Worm (Caenorhabditis elegans) whole organism, late embryonic: ENCODE measurements around the gene ddl-2.
A peak's percentile ranks its signal among the peaks of the same experiment; 100 is the strongest.

Experiments used
- C38D4.7 ChIP-seq: fragments of 200-800 bp; sonication (Bioruptor generic); optimal IDR thresholded peaks from 2 replicates; lab custom pipeline; 2018; ENCODE audit warnings: mild to moderate bottlenecking, missing genetic modification characterization, moderate library complexity, missing compliant biosample characterization
- F13H6.1 ChIP-seq: sonication (generic microtip); optimal IDR thresholded peaks from 2 replicates; lab custom pipeline; 2016; ENCODE audit warnings: missing genetic modification characterization, missing compliant biosample characterization
- K09A11.1 ChIP-seq: sonication (generic microtip); optimal IDR thresholded peaks from 2 replicates; lab custom pipeline; 2017; ENCODE audit warnings: antibody characterized with exemption, mild to moderate bottlenecking, missing genetic modification characterization, missing compliant biosample characterization; ENCODE audit not compliant: insufficient read depth
- T23F11.4 ChIP-seq: fragments of 200-800 bp; sonication (Bioruptor generic); optimal IDR thresholded peaks from 2 replicates; lab custom pipeline; 2018; ENCODE audit warnings: mild to moderate bottlenecking, missing genetic modification characterization, missing compliant biosample characterization
- ama-1 ChIP-seq: fragments of 150-350 bp; optimal IDR thresholded peaks from 2 replicates; lab custom pipeline; 2014
- ceh-14 ChIP-seq: sonication (generic microtip); optimal IDR thresholded peaks from 2 replicates; lab custom pipeline; 2016; ENCODE audit warnings: missing genotype, missing genetic modification characterization, missing compliant biosample characterization
- ceh-18 ChIP-seq: sonication (generic microtip); optimal IDR thresholded peaks from 2 replicates; lab custom pipeline; 2016; ENCODE audit warnings: missing genetic modification characterization, missing compliant biosample characterization
- ceh-22 ChIP-seq: sonication (generic microtip); optimal IDR thresholded peaks from 2 replicates; lab custom pipeline; 2017; ENCODE audit warnings: missing biosample characterization, missing genetic modification characterization
- ceh-30 ChIP-seq: fragments of 150-350 bp; optimal IDR thresholded peaks from 2 replicates; lab custom pipeline; 2014; ENCODE audit warnings: missing biosample characterization, missing genetic modification characterization
- ceh-31 ChIP-seq: sonication (generic microtip); optimal IDR thresholded peaks from 2 replicates; lab custom pipeline; 2016; ENCODE audit warnings: missing genetic modification characterization, missing compliant biosample characterization
- ceh-34 ChIP-seq: sonication (generic microtip); optimal IDR thresholded peaks from 2 replicates; lab custom pipeline; 2016; ENCODE audit warnings: mild to moderate bottlenecking, missing genetic modification characterization, missing compliant biosample characterization
- ceh-48 ChIP-seq: sonication (generic microtip); optimal IDR thresholded peaks from 2 replicates; lab custom pipeline; 2016; ENCODE audit warnings: missing genetic modification characterization, inconsistent platforms, missing compliant biosample characterization
- che-1 ChIP-seq: sonication (generic microtip); optimal IDR thresholded peaks from 2 replicates; lab custom pipeline; 2016; ENCODE audit warnings: mild to moderate bottlenecking, missing genetic modification characterization, missing compliant biosample characterization
- dmd-4 ChIP-seq: sonication (generic microtip); optimal IDR thresholded peaks from 2 replicates; lab custom pipeline; 2016; ENCODE audit warnings: borderline replicate concordance, missing genetic modification characterization, missing compliant biosample characterization
- dve-1 ChIP-seq: sonication (generic microtip); optimal IDR thresholded peaks from 2 replicates; lab custom pipeline; 2017; ENCODE audit warnings: antibody characterized with exemption, mild to moderate bottlenecking, missing genetic modification characterization, missing compliant biosample characterization
- elt-4 ChIP-seq: sonication (generic microtip); optimal IDR thresholded peaks from 2 replicates; lab custom pipeline; 2016; ENCODE audit warnings: missing genetic modification characterization, missing compliant biosample characterization
- fax-1 ChIP-seq: sonication (generic microtip); optimal IDR thresholded peaks from 2 replicates; lab custom pipeline; 2016; ENCODE audit warnings: missing genotype, missing genetic modification characterization, missing compliant biosample characterization
- fkh-10 ChIP-seq: fragments of 150-350 bp; optimal IDR thresholded peaks from 2 replicates; lab custom pipeline; 2014; ENCODE audit warnings: missing biosample characterization, missing genetic modification reagents, missing genetic modification characterization
- gmeb-2 ChIP-seq: sonication (generic microtip); optimal IDR thresholded peaks from 2 replicates; lab custom pipeline; 2016; ENCODE audit warnings: missing genetic modification characterization, inconsistent platforms, missing compliant biosample characterization
- hlh-30 ChIP-seq: sonication (generic microtip); optimal IDR thresholded peaks from 2 replicates; lab custom pipeline; 2017; ENCODE audit warnings: antibody characterized with exemption, missing genetic modification characterization, missing compliant biosample characterization; ENCODE audit not compliant: insufficient read depth
- hlh-8 ChIP-seq: sonication (generic microtip); optimal IDR thresholded peaks from 2 replicates; lab custom pipeline; 2016; ENCODE audit warnings: missing genotype, missing genetic modification characterization, missing compliant biosample characterization
- lim-6 ChIP-seq: sonication (generic microtip); optimal IDR thresholded peaks from 2 replicates; lab custom pipeline; 2016; ENCODE audit warnings: missing genetic modification characterization, missing compliant biosample characterization
- lin-11 ChIP-seq: fragments of 200-800 bp; sonication (Bioruptor generic); optimal IDR thresholded peaks from 2 replicates; lab custom pipeline; 2018; ENCODE audit warnings: mild to moderate bottlenecking, missing genetic modification characterization, missing compliant biosample characterization
- madf-2 ChIP-seq: sonication (generic microtip); optimal IDR thresholded peaks from 2 replicates; lab custom pipeline; 2017; ENCODE audit warnings: missing genetic modification characterization, missing compliant biosample characterization
- mec-3 ChIP-seq: sonication (generic microtip); optimal IDR thresholded peaks from 2 replicates; lab custom pipeline; 2016; ENCODE audit warnings: borderline replicate concordance, missing genetic modification characterization, missing compliant biosample characterization
- nfya-1 ChIP-seq: sonication (generic microtip); optimal IDR thresholded peaks from 2 replicates; lab custom pipeline; 2017; ENCODE audit warnings: missing genetic modification characterization, mild to moderate bottlenecking, missing compliant biosample characterization, antibody characterized with exemption, moderate library complexity
- nhr-11 ChIP-seq: fragments of 150-350 bp; optimal IDR thresholded peaks from 2 replicates; lab custom pipeline; 2014; ENCODE audit warnings: missing biosample characterization, missing genetic modification characterization
- odd-2 ChIP-seq: sonication (generic microtip); optimal IDR thresholded peaks from 2 replicates; lab custom pipeline; 2017; ENCODE audit warnings: antibody characterized with exemption, mild to moderate bottlenecking, missing genetic modification characterization, missing compliant biosample characterization
- pag-3 ChIP-seq: sonication (generic microtip); optimal IDR thresholded peaks from 2 replicates; lab custom pipeline; 2016; ENCODE audit warnings: missing compliant biosample characterization, missing genetic modification characterization, borderline replicate concordance
- pat-9 ChIP-seq: fragments of 200-800 bp; sonication (Bioruptor generic); optimal IDR thresholded peaks from 2 replicates; lab custom pipeline; 2018; ENCODE audit warnings: mild to moderate bottlenecking, missing genetic modification characterization, moderate library complexity, missing compliant biosample characterization
- pha-2 ChIP-seq: sonication (generic microtip); optimal IDR thresholded peaks from 2 replicates; lab custom pipeline; 2017; ENCODE audit warnings: mild to moderate bottlenecking, missing genetic modification characterization, missing compliant biosample characterization
- pros-1 ChIP-seq: fragments of 150-350 bp; optimal IDR thresholded peaks from 2 replicates; lab custom pipeline; 2014; ENCODE audit warnings: missing biosample characterization, missing genetic modification reagents, missing genetic modification characterization
- ref-2 ChIP-seq: sonication (generic microtip); optimal IDR thresholded peaks from 2 replicates; lab custom pipeline; 2016; ENCODE audit warnings: missing genetic modification characterization, missing compliant biosample characterization
- sdc-2 ChIP-seq: sonication (generic microtip); optimal IDR thresholded peaks from 2 replicates; lab custom pipeline; 2016; ENCODE audit warnings: missing genotype, missing genetic modification characterization, missing compliant biosample characterization
- sox-2 ChIP-seq: fragments of 200-800 bp; sonication (Bioruptor generic); IDR thresholded peaks from 2 replicates; pipeline ENCODE4 v1.3.6; 2022; ENCODE audit warnings: missing genetic modification reagents, missing genetic modification characterization, missing compliant biosample characterization
- tbx-2 ChIP-seq: sonication (generic microtip); optimal IDR thresholded peaks from 2 replicates; lab custom pipeline; 2016; ENCODE audit warnings: missing genetic modification characterization, missing compliant biosample characterization
- tbx-7 ChIP-seq: sonication (generic microtip); optimal IDR thresholded peaks from 2 replicates; lab custom pipeline; 2016; ENCODE audit warnings: missing genotype, missing genetic modification characterization, missing compliant biosample characterization
- ttx-3 ChIP-seq: sonication (generic microtip); optimal IDR thresholded peaks from 2 replicates; lab custom pipeline; 2016; ENCODE audit warnings: missing genetic modification reagents, missing genetic modification characterization, missing compliant biosample characterization
- unc-3 ChIP-seq, 2 experiments: fragments of 200-800 bp in 1 of 2; sonication (Bioruptor generic) in 1 of 2; sonication (generic microtip) in 1 of 2; conservative IDR thresholded peaks in 1 of 2; optimal IDR thresholded peaks in 1 of 2; 2 replicates each; pipeline versions ENCODE4 v1.3.6 to Lab custom; 2016 to 2022; ENCODE audit warnings: missing compliant biosample characterization in 2 of 2, missing genetic modification characterization in 2 of 2, missing genetic modification reagents in 1 of 2
- unc-42 ChIP-seq: sonication (generic microtip); optimal IDR thresholded peaks from 2 replicates; lab custom pipeline; 2016; ENCODE audit warnings: missing genotype, missing genetic modification characterization, missing compliant biosample characterization
- unc-55 ChIP-seq: sonication (generic microtip); optimal IDR thresholded peaks from 2 replicates; lab custom pipeline; 2017; ENCODE audit warnings: missing biosample characterization, missing genetic modification reagents, missing genetic modification characterization
- zip-5 ChIP-seq: sonication (generic microtip); optimal IDR thresholded peaks from 2 replicates; lab custom pipeline; 2016; ENCODE audit warnings: missing genetic modification characterization, missing compliant biosample characterization

Gene ddl-2

ce11 chrII:13575018-13575948 lies 27.8 kb upstream of the ddl-2 start, which contains the start of the genes mrpl-37 and lin-38:
mrpl-37 (minus strand) TSS chrII:13575068.
lin-38 (plus strand) TSS chrII:13575925.
- no peak for TF ChIP-seq unc-55 (GFP tag; lab: Kevin White, UChicago)
- no peak for TF ChIP-seq pag-3
- peak; percentile 69 for TF ChIP-seq ceh-48 (tag; lab: Kevin White, UChicago)
- TF ChIP-seq tbx-2 (tag; lab: Kevin White, UChicago), result peak; percentile 50
- peak; percentile 67 for TF ChIP-seq nfya-1 (tag; lab: Kevin White, UChicago)
- TF ChIP-seq mec-3, result no peak
- TF ChIP-seq hlh-30 (tag; lab: Kevin White, UChicago), result peak; percentile 62
- no peak for TF ChIP-seq ceh-30 (tag; lab: Kevin White, UChicago)
- TF ChIP-seq lin-11 (tag; lab: Kevin White, UChicago), result no peak
- peak; percentile 16 for TF ChIP-seq pros-1 (tag; lab: Kevin White, UChicago)
- peak; percentile 52 for TF ChIP-seq ceh-34 (tag; lab: Kevin White, UChicago)
- peak; percentile 70 for TF ChIP-seq ceh-31 (tag; lab: Kevin White, UChicago)
- TF ChIP-seq pha-2 (tag; lab: Kevin White, UChicago), result no peak
- no peak for TF ChIP-seq unc-3 (GFP tag; conservative IDR thresholded peaks at IDR 0.05; lab: Robert Waterston, UW)
- TF ChIP-seq unc-3 (tag; optimal IDR thresholded peaks at IDR 0.05; lab: Kevin White, UChicago), result peak; percentile 3
- TF ChIP-seq odd-2, result no peak
- no peak for TF ChIP-seq che-1 (tag; lab: Kevin White, UChicago)
- peak; percentile 75 for TF ChIP-seq unc-42
- no peak for TF ChIP-seq hlh-8
- peak; percentile 33 for TF ChIP-seq ceh-18
- no peak for TF ChIP-seq ama-1

- TF ChIP-seq fax-1 (tag; lab: Kevin White, UChicago) (no peak), ceh-48 (tag; lab: Kevin White, UChicago) (no peak), madf-2 (no peak), dve-1 (tag; lab: Kevin White, UChicago) (no peak), sdc-2 (tag; lab: Kevin White, UChicago) (no peak), odd-2 (no peak), ceh-22 (tag; lab: Kevin White, UChicago) (no peak), ttx-3 (tag; lab: Kevin White, UChicago) (no peak), pha-2 (tag; lab: Kevin White, UChicago) (no peak), ceh-14 (no peak), tbx-7 (no peak), elt-4 (tag; lab: Kevin White, UChicago) (no peak), dmd-4 (tag; lab: Kevin White, UChicago) (no peak), C38D4.7 (GFP tag; lab: Kevin White, UChicago) (no peak), gmeb-2 (tag; lab: Kevin White, UChicago) (no peak), K09A11.1 (tag; lab: Kevin White, UChicago) (no peak), ref-2 (no peak)
Observed at ce11 chrII:13574395-13574794, 26.9 kb upstream of the ddl-2 start.

ce11 chrII:13567871-13568270 lies 20.4 kb upstream of the ddl-2 start, which contains the start of gene Y48E1B.3:
Y48E1B.3 (minus strand) TSS chrII:13567971.
- TF ChIP-seq T23F11.4, result no peak
- TF ChIP-seq tbx-7, result no peak
- no peak for TF ChIP-seq elt-4 (tag; lab: Kevin White, UChicago)
- no peak for TF ChIP-seq F13H6.1
- no peak for TF ChIP-seq fkh-10
- TF ChIP-seq hlh-8, result no peak
- no peak for TF ChIP-seq zip-5 (tag; lab: Kevin White, UChicago)
- no peak for TF ChIP-seq mec-3
- TF ChIP-seq sox-2 (GFP tag; lab: Robert Waterston, UW), result no peak
- no peak for TF ChIP-seq lim-6 (tag; lab: Kevin White, UChicago)
- TF ChIP-seq pros-1 (tag; lab: Kevin White, UChicago), result no peak
- no peak for TF ChIP-seq ref-2
- TF ChIP-seq nhr-11, result no peak
- TF ChIP-seq pat-9, result no peak
- no peak for TF ChIP-seq ceh-48 (tag; lab: Kevin White, UChicago)
